Worm (Caenorhabditis elegans): ENCODE measurements around the gene BE0003N10.1.

Gene BE0003N10.1

ce11 chrIII:1051877-1052276 is 14.6 kb downstream of the BE0003N10.1 start:
- TF ChIP-seq gmeb-2 (tag; optimal IDR thresholded peaks at IDR 0.05) (no peak), mec-3 (tag; optimal IDR thresholded peaks at IDR 0.05; ENCODE audit: borderline replicate concordance) (peak; percentile 35)

DNA sequence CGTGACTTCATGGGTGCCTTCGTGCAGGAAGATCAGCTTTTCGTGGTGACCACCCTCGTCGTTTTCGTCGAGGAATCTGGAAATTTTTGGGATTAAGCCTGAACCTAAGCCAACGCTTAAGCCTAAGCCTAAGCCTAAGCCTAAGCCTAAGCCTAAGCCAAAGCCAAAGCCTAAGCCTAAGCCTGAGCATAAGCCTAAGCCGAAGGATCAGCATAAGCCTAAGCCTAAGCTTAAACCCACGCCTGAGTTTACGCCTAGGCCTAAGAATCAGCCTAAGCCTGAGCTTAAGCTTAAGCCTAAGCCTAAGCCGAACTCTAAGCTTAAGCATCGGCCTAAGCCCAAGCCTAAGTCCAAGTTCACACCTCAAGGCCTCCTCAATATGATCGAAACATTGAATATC is 15.0 kb downstream of the BE0003N10.1 start:
- peak; percentile 97 for TF ChIP-seq dve-1 (tag; optimal IDR thresholded peaks at IDR 0.05)
- no peak for TF ChIP-seq ceh-22 (tag; optimal IDR thresholded peaks at IDR 0.05)

- TF ChIP-seq hlh-6 (tag; optimal IDR thresholded peaks at IDR 0.05) (no peak), ceh-19 (GFP tag; optimal IDR thresholded peaks at IDR 0.05) (peak; percentile 2), sox-2 (GFP tag; IDR thresholded peaks at IDR 0.05) (peak; percentile 57)
Measured at ce11 chrIII:1053067-1053466, 15.8 kb downstream of the BE0003N10.1 start, which contains the start of gene fbxo-11.2. Gene fbxo-11.2 (minus strand): TSS chrIII:1053242.

DNA sequence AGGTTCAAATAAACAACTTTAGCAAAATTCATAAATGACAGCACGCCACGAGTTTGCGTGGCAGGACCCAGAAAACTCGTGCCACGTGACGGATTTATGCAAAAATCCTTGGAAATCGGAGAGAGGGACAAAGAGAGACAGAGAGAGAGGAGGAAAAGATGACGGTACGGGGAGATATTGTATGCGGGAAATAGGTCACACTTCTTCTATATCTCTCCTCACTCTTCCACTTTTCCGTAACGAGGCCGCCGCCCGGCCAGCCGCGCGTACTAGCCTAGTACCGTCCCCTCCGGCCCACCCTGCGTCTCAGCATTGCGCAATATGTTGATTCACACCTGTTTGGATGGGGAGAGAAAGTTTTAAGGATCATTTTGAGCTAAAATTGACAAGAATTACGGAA is 16.8 kb downstream of the BE0003N10.1 start:
- no peak for TF ChIP-seq odd-2 (tag; optimal IDR thresholded peaks at IDR 0.05)
- no peak for TF ChIP-seq ceh-18 (tag; optimal IDR thresholded peaks at IDR 0.05)
- peak; percentile 45 for TF ChIP-seq tbx-2 (tag; optimal IDR thresholded peaks at IDR 0.05)
- TF ChIP-seq sox-2 (GFP tag; IDR thresholded peaks at IDR 0.05): no peak
- TF ChIP-seq nfya-1 (tag; optimal IDR thresholded peaks at IDR 0.05): peak; percentile 39
- TF ChIP-seq ref-2 (tag; optimal IDR thresholded peaks at IDR 0.05): peak; percentile 47
- TF ChIP-seq hlh-30 (tag; optimal IDR thresholded peaks at IDR 0.05; ENCODE audit: insufficient read depth): peak; percentile 75

- TF ChIP-seq ceh-48 (tag; optimal IDR thresholded peaks at IDR 0.05): peak; percentile 18
Measured at ce11 chrIII:1056989-1057687, 19.8 kb downstream of the BE0003N10.1 start.

DNA sequence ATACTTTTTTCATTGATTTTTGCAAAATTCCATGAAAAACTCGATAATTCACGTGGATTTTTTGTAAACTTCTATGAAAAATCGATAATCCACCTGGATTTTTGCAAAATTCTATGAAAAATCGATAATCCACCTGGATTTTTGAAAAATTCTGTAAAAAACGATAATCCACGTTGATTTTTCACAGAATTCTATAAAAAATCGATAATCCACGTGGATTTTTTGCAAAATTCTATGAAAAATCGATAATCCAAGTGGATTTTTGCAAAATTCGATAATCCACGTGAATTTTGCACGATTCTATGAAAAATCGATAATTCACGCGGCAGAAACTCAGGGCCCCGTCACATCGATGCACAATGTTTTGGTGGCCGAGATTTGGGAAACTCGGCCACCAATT is 20.8 kb downstream of the BE0003N10.1 start:
- TF ChIP-seq hlh-6 (tag; optimal IDR thresholded peaks at IDR 0.05): no peak
- TF ChIP-seq ceh-48 (tag; optimal IDR thresholded peaks at IDR 0.05): peak; percentile 66

DNA sequence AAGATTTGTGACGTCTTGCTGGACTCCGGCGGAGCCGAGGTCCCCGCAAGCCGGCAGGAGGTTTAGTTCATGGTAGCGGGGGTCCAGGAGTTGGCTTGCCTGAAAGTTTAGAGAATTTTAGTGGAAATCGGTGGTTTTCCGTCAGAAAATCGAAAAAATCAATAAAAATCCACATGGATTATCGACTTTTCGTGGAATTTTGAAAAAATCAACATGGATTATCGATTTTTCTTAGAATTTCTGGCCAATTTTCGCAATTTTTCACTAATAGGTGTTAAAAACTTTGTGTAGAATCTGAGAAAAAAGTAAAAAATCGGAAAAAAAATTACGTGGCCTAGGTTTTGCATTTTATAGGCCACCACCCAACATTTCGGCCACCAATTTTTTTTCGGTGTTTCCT is 21.6 kb downstream of the BE0003N10.1 start:
- TF ChIP-seq sox-4 (tag; optimal IDR thresholded peaks at IDR 0.05) (no peak), fkh-6 (tag; optimal IDR thresholded peaks at IDR 0.05) (no peak), ceh-48 (tag; optimal IDR thresholded peaks at IDR 0.05) (peak; percentile 8)

DNA sequence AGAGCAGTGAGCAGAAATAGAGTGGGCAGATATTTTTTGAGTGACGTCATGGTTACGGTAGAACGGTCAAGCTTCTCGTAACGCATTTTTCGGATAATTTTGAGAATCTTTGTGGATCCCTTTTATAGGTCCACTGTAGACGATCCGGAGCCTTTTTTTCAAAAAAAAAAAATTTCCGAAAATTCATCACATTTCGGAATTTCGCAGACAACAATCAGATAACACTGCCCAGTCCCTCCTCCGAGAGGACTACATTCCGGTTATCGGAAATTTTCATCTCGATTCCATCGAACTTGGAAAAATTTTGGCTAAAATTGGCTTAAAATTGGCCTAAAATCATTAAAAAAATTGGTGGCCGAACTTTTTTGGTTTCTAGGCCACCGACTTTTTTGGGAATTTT is 22.7 kb downstream of the BE0003N10.1 start, which contains the start of gene BE0003N10.6:
Gene BE0003N10.6 (minus strand): TSS at position 101 of the 400 bp plus-strand sequence.
- no peak for TF ChIP-seq nfya-1 (tag; optimal IDR thresholded peaks at IDR 0.05)
- TF ChIP-seq dve-1 (tag; optimal IDR thresholded peaks at IDR 0.05): no peak
- no peak for TF ChIP-seq odd-2 (tag; optimal IDR thresholded peaks at IDR 0.05)
- TF ChIP-seq lin-11 (tag; optimal IDR thresholded peaks at IDR 0.05): no peak
- no peak for TF ChIP-seq ceh-31 (tag; optimal IDR thresholded peaks at IDR 0.05)
- TF ChIP-seq Y22D7AL.16 (tag; optimal IDR thresholded peaks at IDR 0.05): no peak

ce11 chrIII:1074152-1074551 is 36.9 kb downstream of the BE0003N10.1 start:
- no peak for TF ChIP-seq unc-55 (GFP tag; optimal IDR thresholded peaks at IDR 0.05)
- TF ChIP-seq K02D7.2 (tag; optimal IDR thresholded peaks at IDR 0.05): no peak
- TF ChIP-seq pros-1 (tag; optimal IDR thresholded peaks at IDR 0.05): no peak
- TF ChIP-seq pqm-1 (tag; optimal IDR thresholded peaks at IDR 0.05): no peak

Data from whole organism, late embryonic.